Worm (Caenorhabditis elegans): Measurements from ENCODE around the gene asb-2.

DNA sequence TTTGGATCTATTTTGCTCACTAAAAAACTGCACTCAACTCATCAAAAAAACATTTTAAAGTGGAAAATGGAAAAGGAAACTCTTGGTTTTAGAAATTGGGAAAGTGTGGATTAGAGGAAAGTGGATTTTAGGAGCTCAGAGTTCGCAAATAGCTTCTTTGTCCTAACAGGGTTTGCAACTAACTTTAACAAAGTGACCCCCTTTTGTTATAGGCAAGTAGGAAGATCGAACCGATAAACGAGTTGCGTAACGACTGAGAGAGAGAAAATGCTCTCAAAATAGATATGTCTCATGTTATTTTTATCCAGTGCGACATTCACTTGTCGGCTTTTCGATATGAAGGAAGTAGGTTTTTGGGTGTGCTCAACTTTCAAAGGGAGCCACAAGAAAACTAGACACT, 43.1 kb upstream of the asb-2 start:
- TF ChIP-seq hlh-30 (tag; optimal IDR thresholded peaks at IDR 0.05; ENCODE audit: insufficient read depth): no peak
- TF ChIP-seq ctbp-1 (GFP tag; IDR thresholded peaks at IDR 0.05): no peak
- no peak for TF ChIP-seq F26F4.8 (GFP tag; conservative IDR thresholded peaks at IDR 0.05)
- TF ChIP-seq daf-12 (tag; optimal IDR thresholded peaks at IDR 0.05): no peak
- no peak for TF ChIP-seq mdt-29 (GFP tag; IDR thresholded peaks at IDR 0.05)
- TF ChIP-seq R02D3.7 (tag; optimal IDR thresholded peaks at IDR 0.05): no peak
- TF ChIP-seq nhr-28 (tag; optimal IDR thresholded peaks at IDR 0.05): no peak
- TF ChIP-seq nhr-77 (tag; optimal IDR thresholded peaks at IDR 0.05): no peak
- no peak for TF ChIP-seq T26A8.4 (GFP tag; IDR thresholded peaks at IDR 0.05)
- TF ChIP-seq nhr-25 (tag; optimal IDR thresholded peaks at IDR 0.05; ENCODE audit: borderline replicate concordance, insufficient read depth): no peak
- TF ChIP-seq mep-1 (tag; optimal IDR thresholded peaks at IDR 0.05): no peak
- no peak for TF ChIP-seq unc-62 (GFP tag; optimal IDR thresholded peaks at IDR 0.05 in 1 of 2)
- no peak for TF ChIP-seq unc-62 (tag; optimal IDR thresholded peaks at IDR 0.05)
